Fruit fly (Drosophila melanogaster): ENCODE data around the gene mgl.

Gene mgl

dm6 chrX:9349224-9349623 lies 150.7 kb downstream of the mgl start (continued):
- TF ChIP-seq CG3281 (GFP tag; optimal IDR thresholded peaks at IDR 0.05) (peak; percentile 45), CG1024 (GFP tag; IDR thresholded peaks at IDR 0.05) (0 out of 2 replicates have a peak, but pooled peaks have one; percentile 24), CG12744 (GFP tag; optimal IDR thresholded peaks at IDR 0.05) (peak; percentile 38), CG8290 (GFP tag; optimal IDR thresholded peaks at IDR 0.05) (no peak), CG8290 (tag; optimal IDR thresholded peaks at IDR 0.05) (peak in 1 of 2 experiments; percentile 81), crp (GFP tag; optimal IDR thresholded peaks at IDR 0.05) (no peak), fd3F (GFP tag; optimal IDR thresholded peaks at IDR 0.05) (peak; percentile 9), CG15514 (GFP tag; optimal IDR thresholded peaks at IDR 0.05) (peak; percentile 18), Fer2 (tag; optimal IDR thresholded peaks at IDR 0.05) (no peak), Max (GFP tag; optimal IDR thresholded peaks at IDR 0.05) (peak; percentile 41), hth (optimal IDR thresholded peaks at IDR 0.05) (no peak), Hmr (GFP tag; optimal IDR thresholded peaks at IDR 0.05) (peak; percentile 32), Hsf (GFP tag; optimal IDR thresholded peaks at IDR 0.05) (peak; percentile 52), repo (GFP tag; optimal IDR thresholded peaks at IDR 0.05) (peak; percentile 26), CG32772 (GFP tag; IDR thresholded peaks at IDR 0.05) (0 out of 2 replicates have a peak, but pooled peaks have one; percentile 29), unpg (GFP tag; optimal IDR thresholded peaks at IDR 0.05) (peak; percentile 70), CG8944 (GFP tag; optimal IDR thresholded peaks at IDR 0.05) (peak; percentile 21), CG1602 (GFP tag; optimal IDR thresholded peaks at IDR 0.05) (peak; percentile 51), mld (GFP tag; IDR thresholded peaks at IDR 0.05; ENCODE audit: partially characterized antibody) (no peak), phol (tag; optimal IDR thresholded peaks at IDR 0.05) (peak; percentile 66), CG7963 (GFP tag; IDR thresholded peaks at IDR 0.05; ENCODE audit: partially characterized antibody) (no peak), CG12769 (tag; optimal IDR thresholded peaks at IDR 0.05) (peak; percentile 64), nau (GFP tag; optimal IDR thresholded peaks at IDR 0.05) (peak; percentile 34), Sox100B (GFP tag; optimal IDR thresholded peaks at IDR 0.05) (peak; percentile 41), kah (GFP tag; optimal IDR thresholded peaks at IDR 0.05) (peak; percentile 24), H15 (GFP tag; IDR thresholded peaks at IDR 0.05) (no peak), CG1792 (GFP tag; optimal IDR thresholded peaks at IDR 0.05) (peak; percentile 22), CG15269 (tag; optimal IDR thresholded peaks at IDR 0.05) (peak; percentile 72), ems (GFP tag; optimal IDR thresholded peaks at IDR 0.05) (no peak), fd64A (GFP tag; optimal IDR thresholded peaks at IDR 0.05) (no peak), CG34422 (GFP tag; IDR thresholded peaks at IDR 0.05) (peak; percentile 57; the same call in 2 of the 3 replicates), CG11695 (GFP tag; IDR thresholded peaks at IDR 0.05) (0 out of 3 replicates have a peak, but pooled peaks have one; percentile 56), pnt (GFP tag; optimal IDR thresholded peaks at IDR 0.05) (peak; percentile 19), ftz-f1 (GFP tag; optimal IDR thresholded peaks at IDR 0.05) (no peak), hb (GFP tag; IDR thresholded peaks at IDR 0.05; ENCODE audit: partially characterized antibody) (no peak), Six4 (GFP tag; optimal IDR thresholded peaks at IDR 0.05) (peak; percentile 19), Dfd (GFP tag; optimal IDR thresholded peaks at IDR 0.05) (no peak), CTCF (GFP tag; optimal IDR thresholded peaks at IDR 0.05) (no peak), ewg (GFP tag; optimal IDR thresholded peaks at IDR 0.05) (peak; percentile 29), CG13296 (GFP tag; optimal IDR thresholded peaks at IDR 0.05) (peak; percentile 19), CG4730 (GFP tag; IDR thresholded peaks at IDR 0.05) (0 out of 2 replicates have a peak, but pooled peaks have one; percentile 40), vfl (GFP tag; optimal IDR thresholded peaks at IDR 0.05) (no peak), Kr (GFP tag; optimal IDR thresholded peaks at IDR 0.05) (no peak), Dbx (GFP tag; IDR thresholded peaks at IDR 0.05) (0 out of 3 replicates have a peak, but pooled peaks have one; percentile 26), CG9817 (tag; optimal IDR thresholded peaks at IDR 0.05) (peak; percentile 29), Taf1 (GFP tag; IDR thresholded peaks at IDR 0.05) (peak; percentile 37; the same call in 1 of the 2 replicates), MTF-1 (GFP tag; optimal IDR thresholded peaks at IDR 0.05; ENCODE audit: borderline replicate concordance) (peak; percentile 27), CG8089 (GFP tag; optimal IDR thresholded peaks at IDR 0.05) (peak; percentile 8), Jarid2 (GFP tag; optimal IDR thresholded peaks at IDR 0.05) (peak; percentile 3), Drgx (GFP tag; IDR thresholded peaks at IDR 0.05) (0 out of 2 replicates have a peak, but pooled peaks have one; percentile 10), lab (GFP tag; optimal IDR thresholded peaks at IDR 0.05) (peak; percentile 63)

Data from whole organism, embryonic.